Worm (Caenorhabditis elegans): ENCODE results near the gene F22E5.21.

F22E5.21 gene

ce11 chrII:2637359-2637758 is at the start of gene F22E5.21:
Gene F22E5.21 (minus strand): TSS chrII:2637459.
- TF ChIP-seq nhr-77 (tag; optimal IDR thresholded peaks at IDR 0.05), result no peak
- TF ChIP-seq hif-1 (tag; optimal IDR thresholded peaks at IDR 0.05), result no peak
- no peak for TF ChIP-seq gei-8 (GFP tag; optimal IDR thresholded peaks at IDR 0.05)
- TF ChIP-seq F26F4.8 (GFP tag; conservative IDR thresholded peaks at IDR 0.05), result no peak
- TF ChIP-seq egl-27 (tag; optimal IDR thresholded peaks at IDR 0.05), result no peak
- TF ChIP-seq ama-1 (optimal IDR thresholded peaks at IDR 0.05), result no peak
- no peak for TF ChIP-seq zag-1 (tag; optimal IDR thresholded peaks at IDR 0.05)
- no peak for TF ChIP-seq nhr-10 (tag; optimal IDR thresholded peaks at IDR 0.05)
- TF ChIP-seq lin-15B (tag; optimal IDR thresholded peaks at IDR 0.05), result no peak
- no peak for TF ChIP-seq ZK546.5 (tag; optimal IDR thresholded peaks at IDR 0.05)
- TF ChIP-seq saeg-2 (GFP tag; IDR thresholded peaks at IDR 0.05), result no peak
- no peak for TF ChIP-seq F10B5.3 (tag; optimal IDR thresholded peaks at IDR 0.05)
- TF ChIP-seq madf-9 (GFP tag; conservative IDR thresholded peaks at IDR 0.05), result no peak
- TF ChIP-seq ceh-28 (tag; optimal IDR thresholded peaks at IDR 0.05), result no peak
- TF ChIP-seq unc-62 (GFP tag; optimal IDR thresholded peaks at IDR 0.05 in 1 of 2), result no peak
- TF ChIP-seq unc-62 (tag; optimal IDR thresholded peaks at IDR 0.05), result no peak

- TF ChIP-seq aha-1 (tag), result peak; percentile 96
- no peak for TF ChIP-seq dmd-8 (GFP tag; IDR thresholded peaks at IDR 0.05)
Observed at ce11 chrII:2684783-2685182, 47.5 kb upstream of the F22E5.21 start.

ce11 chrII:2684208-2684607 is 46.9 kb upstream of the F22E5.21 start, which contains the start of gene ceh-87:
Gene ceh-87 (minus strand): TSS chrII:2684308.
- TF ChIP-seq ztf-11 (tag; optimal IDR thresholded peaks at IDR 0.05) (no peak), pha-4 (GFP tag; IDR thresholded peaks at IDR 0.05) (no peak), pha-4 (tag; optimal IDR thresholded peaks at IDR 0.05) (no peak), daf-12 (tag; optimal IDR thresholded peaks at IDR 0.05) (no peak), Y105C5A.15 (GFP tag; IDR thresholded peaks at IDR 0.05) (no peak), arid-1 (GFP tag; conservative IDR thresholded peaks at IDR 0.05) (no peak), nhr-11 (tag; optimal IDR thresholded peaks at IDR 0.05) (no peak), saeg-2 (GFP tag; IDR thresholded peaks at IDR 0.05) (no peak), nhr-76 (tag; optimal IDR thresholded peaks at IDR 0.05) (no peak), ctbp-1 (GFP tag; IDR thresholded peaks at IDR 0.05) (no peak), ceh-28 (tag; optimal IDR thresholded peaks at IDR 0.05) (no peak), lin-15B (tag; optimal IDR thresholded peaks at IDR 0.05) (no peak), zip-11 (GFP tag; IDR thresholded peaks at IDR 0.05) (no peak), snpc-4 (tag; optimal IDR thresholded peaks at IDR 0.05) (no peak), lir-3 (tag; optimal IDR thresholded peaks at IDR 0.05) (no peak)

ce11 chrII:2681118-2681517 is 43.9 kb upstream of the F22E5.21 start, which contains the start of gene F34D6.1:
Gene F34D6.1 (minus strand): TSS chrII:2681218.
- TF ChIP-seq attf-4 (tag; optimal IDR thresholded peaks at IDR 0.05), result no peak
- peak; percentile 36 for TF ChIP-seq aha-1 (tag)

DNA sequence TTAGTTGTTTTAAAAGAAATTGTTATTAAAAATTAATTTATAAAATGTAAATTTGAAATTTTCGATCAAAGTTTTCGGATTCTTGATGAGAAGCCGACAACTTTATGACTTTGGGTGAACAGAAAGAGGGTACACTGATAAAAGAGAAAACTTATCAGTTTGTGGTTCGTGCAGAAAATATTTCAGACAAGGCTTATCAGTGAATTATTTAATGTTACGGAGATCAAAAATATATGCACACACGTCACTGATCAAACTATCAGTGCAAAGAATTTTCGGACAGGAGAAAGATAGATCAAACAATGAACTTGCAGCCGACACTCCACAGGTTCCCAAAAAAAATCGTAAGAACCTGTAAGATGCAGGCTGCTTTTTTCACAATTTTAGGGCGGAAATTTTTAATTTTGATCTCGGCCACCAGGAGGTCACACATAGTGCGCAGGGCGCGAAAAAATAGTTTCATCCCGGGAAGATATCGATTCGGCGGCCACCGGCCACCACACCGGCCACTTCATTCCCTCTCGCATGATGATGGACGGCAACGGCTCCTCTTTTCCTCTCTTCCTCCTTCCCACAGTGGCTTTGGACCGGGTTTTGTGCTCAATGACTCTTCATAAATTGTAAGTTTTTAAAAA is 40.4 kb upstream of the F22E5.21 start, which contains the start of gene F22E5.17:
TSS of gene F22E5.17 (plus strand) at position 508 of the 635 bp plus-strand sequence.
- TF ChIP-seq cey-2 (tag; optimal IDR thresholded peaks at IDR 0.05; ENCODE audit: borderline replicate concordance, insufficient read depth) (no peak), snpc-1.2 (GFP tag; IDR thresholded peaks at IDR 0.05) (no peak), tra-1 (GFP tag; IDR thresholded peaks at IDR 0.05) (no peak), Y105C5A.15 (GFP tag; IDR thresholded peaks at IDR 0.05) (no peak), nhr-111 (GFP tag; optimal IDR thresholded peaks at IDR 0.05) (no peak), sdz-12 (GFP tag; optimal IDR thresholded peaks at IDR 0.05) (no peak), ctbp-1 (GFP tag; IDR thresholded peaks at IDR 0.05) (no peak), nhr-41 (GFP tag; IDR thresholded peaks at IDR 0.05) (no peak), php-3 (GFP tag; IDR thresholded peaks at IDR 0.05) (peak; percentile 48; the same call in 1 of the 2 replicates), F49E8.2 (tag; optimal IDR thresholded peaks at IDR 0.05; ENCODE audit: borderline replicate concordance) (no peak), Y48G9A.11 (GFP tag; IDR thresholded peaks at IDR 0.05) (no peak), lin-38 (GFP tag; IDR thresholded peaks at IDR 0.05) (no peak), nhr-6 (tag; optimal IDR thresholded peaks at IDR 0.05) (no peak), zag-1 (tag; optimal IDR thresholded peaks at IDR 0.05) (no peak), jun-1 (tag; optimal IDR thresholded peaks at IDR 0.05) (no peak), nhr-25 (tag; optimal IDR thresholded peaks at IDR 0.05; ENCODE audit: borderline replicate concordance, insufficient read depth) (no peak), dmd-6 (GFP tag; IDR thresholded peaks at IDR 0.05) (peak; percentile 92), pqm-1 (tag; optimal IDR thresholded peaks at IDR 0.05) (peak; percentile 94), nhr-77 (tag; optimal IDR thresholded peaks at IDR 0.05) (peak; percentile 7)

All from whole organism, L4 larva.